Fruit fly (Drosophila melanogaster) whole organism, prepupa: ENCODE measurements around the gene CG1394.

ENCODE experiments used
- CG15336 ChIP-seq: fragments of 200-800 bp; sonication (Bioruptor generic); IDR thresholded peaks from 2 replicates; pipeline ENCODE4 v1.3.6; 2022; ENCODE audit warnings: missing biosample characterization, missing genetic modification characterization
- CG16779 ChIP-seq: fragments of 200-800 bp; sonication (Bioruptor generic); optimal IDR thresholded peaks from 3 replicates; lab custom pipeline; 2017; ENCODE audit warnings: missing biosample characterization, mild to moderate bottlenecking, missing genetic modification characterization
- CG31627 ChIP-seq: fragments of 200-800 bp; sonication (Bioruptor generic); optimal IDR thresholded peaks from 3 replicates; lab custom pipeline; 2016; ENCODE audit warnings: missing biosample characterization, missing genetic modification characterization
- CG32006 ChIP-seq: fragments of 200-800 bp; sonication (Bioruptor generic); optimal IDR thresholded peaks from 3 replicates; lab custom pipeline; 2017; ENCODE audit warnings: missing biosample characterization, mild to moderate bottlenecking, missing genetic modification characterization
- CG6163 ChIP-seq: fragments of 200-800 bp; sonication (Bioruptor generic); IDR thresholded peaks from 3 replicates; pipeline ENCODE4 v1.3.6; 2022; ENCODE audit warnings: missing biosample characterization, missing genetic modification characterization
- Hr39 ChIP-seq: fragments of 200-800 bp; sonication (Bioruptor generic); optimal IDR thresholded peaks from 2 replicates; lab custom pipeline; 2016; ENCODE audit warnings: missing biosample characterization, missing genetic modification characterization
- eg ChIP-seq: fragments of 200-800 bp; sonication (Bioruptor generic); IDR thresholded peaks from 3 replicates; pipeline ENCODE4 v1.3.6; 2022; ENCODE audit warnings: missing biosample characterization, missing genetic modification characterization
- fkh ChIP-seq: fragments of 200-800 bp; sonication (Bioruptor generic); optimal IDR thresholded peaks from 3 replicates; lab custom pipeline; 2017; ENCODE audit warnings: missing biosample characterization, mild to moderate bottlenecking, missing genetic modification characterization, moderate library complexity
- lz ChIP-seq: fragments of 200-800 bp; sonication (Bioruptor generic); optimal IDR thresholded peaks from 3 replicates; lab custom pipeline; 2016; ENCODE audit warnings: missing biosample characterization, missing genetic modification characterization

dm6 chrX:11148272-11148835 lies 22.1 kb downstream of the CG1394 start, which contains the start of gene Ran:
- TF ChIP-seq fkh (GFP tag; lab: Kevin White, UChicago), result no peak
- TF ChIP-seq Hr39 (GFP tag; lab: Kevin White, UChicago), result no peak
- TF ChIP-seq CG31627 (GFP tag; lab: Kevin White, UChicago), result no peak
- 0 out of 3 replicates have a peak, but pooled peaks have one; percentile 15 for TF ChIP-seq eg
- TF ChIP-seq CG15336 (GFP tag; lab: Robert Waterston, UW), result no peak
- TF ChIP-seq CG6163 (GFP tag; lab: Robert Waterston, UW), result peak; percentile 34; the same call in 1 of the 3 replicates
- TF ChIP-seq CG16779 (tag; lab: Kevin White, UChicago), result no peak
- TF ChIP-seq lz, result no peak
- no peak for TF ChIP-seq CG32006 (GFP tag; lab: Kevin White, UChicago)
